Worm (Caenorhabditis elegans): ENCODE data around the gene ZK616.1.
A peak's percentile ranks its signal among the peaks of the same experiment; 100 is the strongest.

The ZK616.1 gene

DNA sequence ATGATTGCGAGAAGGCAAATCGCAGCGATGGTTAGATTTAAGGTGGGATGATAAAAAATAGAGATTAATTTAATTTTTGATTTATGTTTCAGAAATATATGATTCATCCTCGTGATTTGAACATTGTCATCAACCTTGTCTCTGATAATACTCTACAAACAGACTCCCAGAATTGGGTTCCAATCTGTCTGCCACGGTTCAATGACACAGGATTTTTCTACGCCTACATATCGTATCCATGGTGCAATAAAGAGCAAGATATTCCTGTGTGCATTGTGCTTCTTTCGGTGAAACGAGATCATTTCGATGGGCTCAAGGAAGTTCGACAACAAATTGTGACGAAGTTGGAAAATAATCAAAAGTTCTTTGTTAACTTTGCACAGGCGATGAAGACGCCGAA is 32.8 kb upstream of the ZK616.1 start:
- TF ChIP-seq mab-5 (tag; optimal IDR thresholded peaks at IDR 0.05): no peak

DNA sequence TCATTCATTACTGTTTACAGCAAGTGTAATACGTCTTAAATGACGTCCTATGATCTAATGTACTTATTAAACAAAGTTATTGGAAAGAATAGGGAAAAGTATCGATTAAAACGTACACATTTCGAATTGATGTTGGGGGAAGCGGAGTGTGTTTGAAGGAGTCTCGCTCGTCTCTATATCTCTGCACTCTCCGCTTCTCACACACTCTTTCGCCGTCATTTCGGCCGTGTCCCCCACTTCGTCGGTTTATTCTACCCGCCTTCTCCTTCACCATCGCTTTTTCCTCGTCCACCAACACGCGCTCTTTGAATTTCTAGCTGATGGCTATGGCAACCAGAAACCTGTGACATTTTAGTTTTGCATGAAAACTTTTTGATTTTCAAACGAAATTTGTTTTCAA is 31.8 kb upstream of the ZK616.1 start:
- TF ChIP-seq hlh-1 (tag; optimal IDR thresholded peaks at IDR 0.05) (no peak), pha-4 (tag; optimal IDR thresholded peaks at IDR 0.05) (no peak), elt-3 (tag; optimal IDR thresholded peaks at IDR 0.05) (no peak), nhr-12 (tag; optimal IDR thresholded peaks at IDR 0.05) (no peak), ham-2 (GFP tag; optimal IDR thresholded peaks at IDR 0.05) (peak; percentile 71), mep-1 (tag; optimal IDR thresholded peaks at IDR 0.05) (no peak), ces-1 (GFP tag; optimal IDR thresholded peaks at IDR 0.05) (peak; percentile 43), unc-120 (tag; optimal IDR thresholded peaks at IDR 0.05; ENCODE audit: poor library complexity, severe bottlenecking) (no peak)

DNA sequence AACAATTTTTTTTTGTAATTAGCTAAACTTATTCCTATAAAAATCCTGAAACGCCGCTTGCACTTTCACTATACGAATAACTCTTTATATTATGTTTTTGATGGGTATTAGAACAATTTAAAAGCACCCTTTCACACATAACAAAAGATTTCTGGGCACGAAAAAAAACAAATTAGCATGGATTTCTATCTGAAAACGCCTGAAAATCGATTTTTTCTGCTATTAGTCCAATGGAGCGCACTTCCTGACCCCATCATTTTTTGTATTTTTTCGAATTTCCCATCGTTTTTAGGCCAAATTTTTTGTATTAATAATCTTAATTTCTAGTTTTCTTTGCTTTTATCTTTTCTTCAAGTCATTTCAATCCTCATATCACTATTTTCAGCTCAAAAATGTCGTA is 31.3 kb upstream of the ZK616.1 start, which contains the start of gene F41H10.3:
Gene F41H10.3 (plus strand): TSS at position 388 of the 400 bp plus-strand sequence.
- TF ChIP-seq mls-2 (tag; optimal IDR thresholded peaks at IDR 0.05) (no peak), nhr-2 (tag; optimal IDR thresholded peaks at IDR 0.05) (no peak), nhr-28 (tag; optimal IDR thresholded peaks at IDR 0.05) (no peak), drap-1 (GFP tag; optimal IDR thresholded peaks at IDR 0.05) (no peak), ceh-43 (GFP tag; optimal IDR thresholded peaks at IDR 0.05) (no peak), M03D4.4 (tag; optimal IDR thresholded peaks at IDR 0.05) (no peak), unc-62 (GFP tag; optimal IDR thresholded peaks at IDR 0.05) (no peak), sem-2 (GFP tag; optimal IDR thresholded peaks at IDR 0.05) (no peak), elt-3 (tag; optimal IDR thresholded peaks at IDR 0.05) (no peak), ham-2 (GFP tag; optimal IDR thresholded peaks at IDR 0.05) (no peak), nhr-76 (tag; optimal IDR thresholded peaks at IDR 0.05) (no peak), lin-13 (tag; optimal IDR thresholded peaks at IDR 0.05) (no peak), hlh-1 (tag; optimal IDR thresholded peaks at IDR 0.05) (no peak), ceh-39 (tag; optimal IDR thresholded peaks at IDR 0.05) (no peak)

DNA sequence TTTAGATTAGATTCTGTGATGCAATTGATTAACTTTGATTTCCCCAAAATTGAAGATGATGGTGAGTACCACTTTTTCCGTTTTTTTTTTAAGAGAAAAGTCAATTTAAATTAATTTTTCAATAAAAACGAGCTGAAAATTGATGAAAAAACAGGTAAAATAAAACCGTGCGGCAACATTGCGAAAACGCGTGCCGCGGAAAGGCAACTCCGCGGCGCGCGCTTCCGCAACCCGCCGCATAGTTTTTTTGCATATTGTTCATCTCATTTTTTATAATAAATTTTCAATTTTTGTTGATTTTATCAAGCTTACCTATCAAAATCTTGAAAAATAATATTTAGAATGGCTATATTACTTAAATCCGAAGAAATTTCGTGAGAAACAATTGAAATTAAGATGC is 29.8 kb upstream of the ZK616.1 start:
- TF ChIP-seq mab-5 (tag; optimal IDR thresholded peaks at IDR 0.05): no peak
- no peak for TF ChIP-seq tbx-8 (GFP tag; optimal IDR thresholded peaks at IDR 0.05)
- no peak for TF ChIP-seq cnd-1 (tag; optimal IDR thresholded peaks at IDR 0.05)
- TF ChIP-seq lsy-2 (tag; optimal IDR thresholded peaks at IDR 0.05): peak; percentile 54
- no peak for TF ChIP-seq lin-32 (GFP tag; optimal IDR thresholded peaks at IDR 0.05)
- TF ChIP-seq unc-62 (GFP tag; optimal IDR thresholded peaks at IDR 0.05): no peak
- TF ChIP-seq ztf-11 (tag; optimal IDR thresholded peaks at IDR 0.05): no peak
- TF ChIP-seq unc-39 (tag; optimal IDR thresholded peaks at IDR 0.05): no peak
- TF ChIP-seq nhr-12 (tag; optimal IDR thresholded peaks at IDR 0.05): no peak
- no peak for TF ChIP-seq elt-1 (tag; optimal IDR thresholded peaks at IDR 0.05; ENCODE audit: borderline replicate concordance, insufficient read depth)
- no peak for TF ChIP-seq drap-1 (GFP tag; optimal IDR thresholded peaks at IDR 0.05)
- no peak for TF ChIP-seq ceh-83 (GFP tag; optimal IDR thresholded peaks at IDR 0.05)
- peak; percentile 20 for TF ChIP-seq ces-1 (GFP tag; optimal IDR thresholded peaks at IDR 0.05)
- no peak for TF ChIP-seq blmp-1 (tag; optimal IDR thresholded peaks at IDR 0.05)
- peak; percentile 43 for TF ChIP-seq unc-120 (tag; optimal IDR thresholded peaks at IDR 0.05; ENCODE audit: poor library complexity, severe bottlenecking)
- no peak for TF ChIP-seq nhr-28 (tag; optimal IDR thresholded peaks at IDR 0.05)
- no peak for TF ChIP-seq pha-4 (tag; optimal IDR thresholded peaks at IDR 0.05)
- TF ChIP-seq mep-1 (tag; optimal IDR thresholded peaks at IDR 0.05): peak; percentile 68
- TF ChIP-seq nhr-237 (tag; optimal IDR thresholded peaks at IDR 0.05): peak; percentile 65
- no peak for TF ChIP-seq bed-3 (GFP tag; optimal IDR thresholded peaks at IDR 0.05)
- peak; percentile 71 for TF ChIP-seq sptf-1 (tag; optimal IDR thresholded peaks at IDR 0.05)
- TF ChIP-seq snpc-4 (tag; optimal IDR thresholded peaks at IDR 0.05): no peak
- TF ChIP-seq nhr-2 (tag; optimal IDR thresholded peaks at IDR 0.05): no peak
- no peak for TF ChIP-seq flh-1 (GFP tag; optimal IDR thresholded peaks at IDR 0.05)
- TF ChIP-seq ceh-39 (tag; optimal IDR thresholded peaks at IDR 0.05): peak; percentile 6
- TF ChIP-seq sem-2 (GFP tag; optimal IDR thresholded peaks at IDR 0.05): no peak
- no peak for TF ChIP-seq ham-2 (GFP tag; optimal IDR thresholded peaks at IDR 0.05)
- TF ChIP-seq nhr-76 (tag; optimal IDR thresholded peaks at IDR 0.05): no peak
- TF ChIP-seq ceh-43 (GFP tag; optimal IDR thresholded peaks at IDR 0.05): peak; percentile 0
- peak; percentile 79 for TF ChIP-seq M03D4.4 (tag; optimal IDR thresholded peaks at IDR 0.05)
- no peak for TF ChIP-seq zip-8 (tag; optimal IDR thresholded peaks at IDR 0.05)
- TF ChIP-seq lin-13 (tag; optimal IDR thresholded peaks at IDR 0.05): no peak
- TF ChIP-seq hlh-1 (tag; optimal IDR thresholded peaks at IDR 0.05): no peak
- no peak for TF ChIP-seq elt-3 (tag; optimal IDR thresholded peaks at IDR 0.05)
- no peak for TF ChIP-seq mls-2 (tag; optimal IDR thresholded peaks at IDR 0.05)
